Fruit fly (Drosophila melanogaster) whole organism, embryonic: Measurements from ENCODE around the gene Rad60.

Experiments
- CG10274 ChIP-seq: fragments of 200-800 bp; sonication (Bioruptor generic); optimal IDR thresholded peaks from 3 replicates; lab custom pipeline; 2017; ENCODE audit warnings: missing biosample characterization, mild to moderate bottlenecking, missing genetic modification characterization
- CG10654 ChIP-seq: fragments of 200-800 bp; sonication (Bioruptor generic); optimal IDR thresholded peaks from 2 replicates; lab custom pipeline; 2016; ENCODE audit warnings: missing biosample characterization, missing genetic modification characterization
- CG11696 ChIP-seq: fragments of 200-800 bp; sonication (Bioruptor generic); IDR thresholded peaks from 2 replicates; pipeline ENCODE4 v1.3.6; 2022; ENCODE audit warnings: missing biosample characterization, missing genetic modification characterization
- CG12942 ChIP-seq: fragments of 200-800 bp; sonication (Bioruptor generic); optimal IDR thresholded peaks from 3 replicates; lab custom pipeline; 2016; ENCODE audit warnings: missing biosample characterization, missing genetic modification characterization
- CG14710 ChIP-seq: fragments of 200-800 bp; sonication (Bioruptor generic); optimal IDR thresholded peaks from 3 replicates; lab custom pipeline; 2019; ENCODE audit warnings: missing biosample characterization, mild to moderate bottlenecking, missing genetic modification characterization, moderate library complexity
- CG16815 ChIP-seq: fragments of 200-800 bp; sonication (Bioruptor generic); optimal IDR thresholded peaks from 3 replicates; lab custom pipeline; 2017; ENCODE audit warnings: missing biosample characterization, mild to moderate bottlenecking, missing genetic modification characterization
- CG18011 ChIP-seq: fragments of 200-800 bp; sonication (Bioruptor generic); optimal IDR thresholded peaks from 2 replicates; lab custom pipeline; 2017; ENCODE audit warnings: missing biosample characterization, missing genetic modification characterization, mild to moderate bottlenecking, moderate library complexity, missing genotype
- CG18262 ChIP-seq: fragments of 200-800 bp; optimal IDR thresholded peaks from 3 replicates; lab custom pipeline; 2019; ENCODE audit warnings: missing biosample characterization, mild to moderate bottlenecking, missing genetic modification characterization, moderate library complexity
- CG30403 ChIP-seq: fragments of 200-800 bp; sonication (Bioruptor generic); optimal IDR thresholded peaks from 3 replicates; lab custom pipeline; 2016; ENCODE audit warnings: missing biosample characterization, missing genetic modification characterization
- CG30431 ChIP-seq: fragments of 200-800 bp; sonication (Bioruptor generic); optimal IDR thresholded peaks from 2 replicates; lab custom pipeline; 2017; ENCODE audit warnings: missing biosample characterization, missing genetic modification characterization
- CG31365 ChIP-seq: fragments of 200-800 bp; sonication (Bioruptor generic); optimal IDR thresholded peaks from 2 replicates; lab custom pipeline; 2018; ENCODE audit warnings: missing biosample characterization, mild to moderate bottlenecking, missing genetic modification characterization
- CG32532 ChIP-seq: fragments of 200-800 bp; sonication (Bioruptor generic); IDR thresholded peaks from 2 replicates; pipeline ENCODE4 v1.3.6; 2022; ENCODE audit warnings: missing biosample characterization, missing genetic modification characterization
- CG33557 ChIP-seq: fragments of 200-800 bp; sonication (Bioruptor generic); optimal IDR thresholded peaks from 2 replicates; lab custom pipeline; 2019; ENCODE audit warnings: missing biosample characterization, mild to moderate bottlenecking, missing genetic modification characterization, moderate library complexity
- CG34422 ChIP-seq: fragments of 200-800 bp; sonication (Bioruptor generic); IDR thresholded peaks from 3 replicates; pipeline ENCODE4 v1.3.6; 2022; ENCODE audit warnings: missing biosample characterization, missing genetic modification characterization
- CG43689 ChIP-seq: fragments of 200-800 bp; sonication (Bioruptor generic); IDR thresholded peaks from 2 replicates; pipeline ENCODE4 v1.3.6; 2022; ENCODE audit warnings: missing biosample characterization, missing genetic modification characterization
- CG4404 ChIP-seq: fragments of 200-800 bp; sonication (Bioruptor generic); IDR thresholded peaks from 2 replicates; pipeline ENCODE4 v1.3.6; 2022; ENCODE audit warnings: missing biosample characterization, missing genetic modification characterization
- CG4617 ChIP-seq: fragments of 200-800 bp; sonication (Bioruptor generic); optimal IDR thresholded peaks from 3 replicates; lab custom pipeline; 2016; ENCODE audit warnings: missing biosample characterization, missing genetic modification characterization, borderline replicate concordance
- CG5953 ChIP-seq: fragments of 200-800 bp; sonication (Bioruptor generic); IDR thresholded peaks from 2 replicates; pipeline ENCODE4 v1.3.6; 2022; ENCODE audit warnings: missing biosample characterization, missing genetic modification characterization
- CG6683 ChIP-seq: fragments of 200-800 bp; sonication (Bioruptor generic); optimal IDR thresholded peaks from 2 replicates; lab custom pipeline; 2017; ENCODE audit warnings: missing biosample characterization, mild to moderate bottlenecking, missing genetic modification characterization, missing genetic modification reagents
- CG7372 ChIP-seq: fragments of 200-800 bp; sonication (Bioruptor generic); IDR thresholded peaks from 2 replicates; pipeline ENCODE4 v1.3.6; 2022; ENCODE audit warnings: missing biosample characterization, missing genetic modification characterization
- D ChIP-seq, 2 experiments: fragments of 200-800 bp in 1 of 2; fragments of >200 bp in 1 of 2; sonication (Bioruptor generic) in 1 of 2; optimal IDR thresholded peaks; 2 replicates in 1 of 2; 3 replicates in 1 of 2; lab custom pipeline; 2017; ENCODE audit warnings: mild to moderate bottlenecking in 1 of 2, missing biosample characterization in 1 of 2, missing genetic modification characterization in 1 of 2, missing genetic modification reagents in 1 of 2
- Dad ChIP-seq: fragments of 200-800 bp; sonication (Bioruptor generic); optimal IDR thresholded peaks from 3 replicates; lab custom pipeline; 2016; ENCODE audit warnings: missing biosample characterization, missing genetic modification characterization
- Dbx ChIP-seq: fragments of 200-800 bp; sonication (Bioruptor generic); IDR thresholded peaks from 3 replicates; pipeline ENCODE4 v1.3.6; 2022; ENCODE audit warnings: missing biosample characterization, missing genetic modification characterization
- Dip2 ChIP-seq: fragments of 200-800 bp; sonication (Bioruptor generic); IDR thresholded peaks from 2 replicates; pipeline ENCODE4 v1.3.6; 2022; ENCODE audit warnings: missing biosample characterization, missing genetic modification characterization
- Dref ChIP-seq: fragments of 200-800 bp; sonication (Bioruptor generic); IDR thresholded peaks from 2 replicates; pipeline ENCODE4 v1.3.6; 2022; ENCODE audit warnings: missing biosample characterization, missing genetic modification characterization
- Gug ChIP-seq: fragments of 200-800 bp; sonication (Bioruptor generic); IDR thresholded peaks from 4 replicates; pipeline ENCODE4 v1.3.6; 2022; ENCODE audit warnings: missing biosample characterization, missing genetic modification characterization
- HHEX ChIP-seq: fragments of 200-800 bp; sonication (Bioruptor generic); optimal IDR thresholded peaks from 3 replicates; lab custom pipeline; 2017; ENCODE audit warnings: missing biosample characterization, mild to moderate bottlenecking, missing genetic modification characterization, missing genetic modification reagents
- Hr78 ChIP-seq, 2 experiments: fragments of 200-800 bp in 1 of 2; fragments of >200 bp in 1 of 2; sonication (Bioruptor generic) in 1 of 2; optimal IDR thresholded peaks; 2 replicates each; lab custom pipeline; 2017 to 2019; ENCODE audit warnings: missing biosample characterization in 2 of 2, missing genetic modification characterization in 2 of 2, mild to moderate bottlenecking in 1 of 2, moderate library complexity in 1 of 2
- Max ChIP-seq: fragments of 200-800 bp; sonication (Bioruptor generic); optimal IDR thresholded peaks from 2 replicates; lab custom pipeline; 2016; ENCODE audit warnings: missing biosample characterization, mild to moderate bottlenecking, missing genetic modification characterization
- Oli ChIP-seq: fragments of 200-800 bp; sonication (Bioruptor generic); optimal IDR thresholded peaks from 2 replicates; lab custom pipeline; 2018; ENCODE audit warnings: missing biosample characterization, mild to moderate bottlenecking, missing genetic modification characterization, moderate library complexity
- Six4 ChIP-seq: fragments of 200-800 bp; sonication (Bioruptor generic); optimal IDR thresholded peaks from 2 replicates; lab custom pipeline; 2016; ENCODE audit warnings: missing biosample characterization, missing genetic modification characterization
- Sox100B ChIP-seq: fragments of 200-800 bp; sonication (Bioruptor generic); optimal IDR thresholded peaks from 3 replicates; lab custom pipeline; 2018; ENCODE audit warnings: missing biosample characterization, mild to moderate bottlenecking, missing genetic modification characterization
- Sox102F ChIP-seq: fragments of 200-800 bp; sonication (Bioruptor generic); optimal IDR thresholded peaks from 2 replicates; lab custom pipeline; 2018; ENCODE audit warnings: missing biosample characterization, mild to moderate bottlenecking, missing genetic modification characterization, moderate library complexity
- Stat92E ChIP-seq, 3 experiments: fragments of >200 bp in 2 of 3; fragments of 200-800 bp in 1 of 3; sonication (Bioruptor generic) in 1 of 3; optimal IDR thresholded peaks; 2 replicates each; lab custom pipeline; 2017 to 2019; ENCODE audit warnings: missing biosample characterization in 3 of 3, missing genetic modification characterization in 3 of 3, mild to moderate bottlenecking in 1 of 3, moderate library complexity in 1 of 3
- ap ChIP-seq: fragments of 200-800 bp; sonication (Bioruptor generic); IDR thresholded peaks from 2 replicates; pipeline ENCODE4 v1.3.6; 2022; ENCODE audit warnings: missing biosample characterization, missing genetic modification characterization
- caup ChIP-seq: fragments of 200-800 bp; sonication (Bioruptor generic); optimal IDR thresholded peaks from 3 replicates; lab custom pipeline; 2017; ENCODE audit warnings: missing biosample characterization, mild to moderate bottlenecking, missing genetic modification characterization, moderate library complexity; ENCODE audit not compliant: severe bottlenecking
- cg ChIP-seq: fragments of 200-800 bp; sonication (Bioruptor generic); optimal IDR thresholded peaks from 3 replicates; lab custom pipeline; 2019; ENCODE audit warnings: missing biosample characterization, mild to moderate bottlenecking, missing genetic modification characterization, moderate library complexity
- chif ChIP-seq, 2 experiments: fragments of 200-800 bp; sonication (Bioruptor generic); optimal IDR thresholded peaks; 3 replicates each; lab custom pipeline; 2016; ENCODE audit warnings: missing biosample characterization in 2 of 2, missing genetic modification characterization in 2 of 2
- chm ChIP-seq: fragments of 200-800 bp; sonication (Bioruptor generic); IDR thresholded peaks from 2 replicates; pipeline ENCODE4 v1.3.6; 2022; ENCODE audit warnings: missing biosample characterization, missing genetic modification characterization
- crc ChIP-seq: fragments of 200-800 bp; sonication (Bioruptor generic); optimal IDR thresholded peaks from 2 replicates; lab custom pipeline; 2016; ENCODE audit warnings: missing biosample characterization, missing genetic modification characterization
- gce ChIP-seq: fragments of 200-800 bp; sonication (Bioruptor generic); IDR thresholded peaks from 3 replicates; pipeline ENCODE4 v1.3.6; 2022; ENCODE audit warnings: missing biosample characterization, missing genetic modification characterization
- luna ChIP-seq: fragments of 200-800 bp; sonication (Bioruptor generic); optimal IDR thresholded peaks from 2 replicates; lab custom pipeline; 2016; ENCODE audit warnings: missing biosample characterization, missing genetic modification characterization
- nmo ChIP-seq: fragments of 200-800 bp; sonication (Bioruptor generic); optimal IDR thresholded peaks from 2 replicates; lab custom pipeline; 2018; ENCODE audit warnings: missing biosample characterization, mild to moderate bottlenecking, missing genetic modification characterization, moderate library complexity
- schlank ChIP-seq: fragments of 200-800 bp; sonication (Bioruptor generic); optimal IDR thresholded peaks from 2 replicates; lab custom pipeline; 2018; ENCODE audit warnings: missing biosample characterization, mild to moderate bottlenecking, missing genetic modification characterization
- sens ChIP-seq: fragments of 200-800 bp; sonication (Bioruptor generic); peaks from one replicate; lab custom pipeline; 2016; ENCODE audit warnings: missing biosample characterization, missing genetic modification characterization
- slbo ChIP-seq: fragments of 200-800 bp; sonication (Bioruptor generic); IDR thresholded peaks from 2 replicates; pipeline ENCODE4 v1.3.6; 2022; ENCODE audit warnings: missing biosample characterization, missing genetic modification characterization
- tna ChIP-seq: fragments of 200-800 bp; sonication (Bioruptor generic); IDR thresholded peaks from 2 replicates; pipeline ENCODE4 v1.3.6; 2022; ENCODE audit warnings: missing biosample characterization, missing genetic modification characterization; ENCODE audit not compliant: partially characterized antibody
- zen ChIP-seq: fragments of 200-800 bp; sonication (Bioruptor generic); optimal IDR thresholded peaks from 3 replicates; lab custom pipeline; 2018; ENCODE audit warnings: missing biosample characterization, mild to moderate bottlenecking, missing genetic modification characterization, moderate library complexity

Rad60 gene

dm6 chr3R:23214603-23215433, 36.5 kb downstream of the Rad60 start (continued):
- TF ChIP-seq CG10274 (GFP tag; lab: Kevin White, UChicago) (no peak), CG30431 (GFP tag; lab: Kevin White, UChicago) (no peak), slbo (GFP tag; lab: Robert Waterston, UW) (no peak), Stat92E (GFP tag; optimal IDR thresholded peaks at IDR 0.05; lab: Kevin White, UChicago) (peak in 1 of 3 experiments; percentile 39), ap (no peak), CG14710 (tag; lab: Kevin White, UChicago) (peak; percentile 50), CG6683 (GFP tag; lab: Kevin White, UChicago) (no peak), CG4404 (GFP tag; lab: Robert Waterston, UW) (no peak), CG5953 (GFP tag; lab: Robert Waterston, UW) (no peak), nmo (GFP tag; lab: Kevin White, UChicago) (peak; percentile 9), D (optimal IDR thresholded peaks at IDR 0.05; lab: Kevin White, UChicago) (no peak), D (GFP tag; optimal IDR thresholded peaks at IDR 0.05; lab: Kevin White, UChicago) (no peak), Dip2 (GFP tag; lab: Robert Waterston, UW) (no peak), Max (GFP tag; lab: Kevin White, UChicago) (no peak), caup (GFP tag; lab: Kevin White, UChicago) (peak; percentile 28), schlank (tag; lab: Kevin White, UChicago) (no peak), CG18011 (GFP tag; lab: Kevin White, UChicago) (peak; percentile 50), Dbx (peak; percentile 40; the same call in 1 of the 3 replicates), chm (GFP tag; lab: Robert Waterston, UW) (no peak; the same call in 1 of the 2 replicates), Dad (no peak), CG43689 (GFP tag; lab: Robert Waterston, UW) (no peak), CG18262 (tag; lab: Kevin White, UChicago) (no peak), crc (no peak), CG10654 (GFP tag; lab: Kevin White, UChicago) (no peak), CG11696 (no peak), Sox100B (GFP tag; lab: Kevin White, UChicago) (no peak), gce (GFP tag; lab: Robert Waterston, UW) (no peak), tna (GFP tag; lab: Robert Waterston, UW) (peak; percentile 50), CG30403 (GFP tag; lab: Kevin White, UChicago) (no peak), CG31365 (peak; percentile 13), Six4 (no peak), Dref (GFP tag; lab: Robert Waterston, UW) (peak; percentile 79), Hr78 (GFP tag; optimal IDR thresholded peaks at IDR 0.05; lab: Kevin White, UChicago) (no peak), cg (GFP tag; lab: Kevin White, UChicago) (peak; percentile 35), CG16815 (GFP tag; lab: Kevin White, UChicago) (no peak), CG32532 (GFP tag; lab: Robert Waterston, UW) (no peak), HHEX (GFP tag; lab: Kevin White, UChicago) (no peak), CG34422 (0 out of 3 replicates have a peak, but pooled peaks have one; percentile 23), Sox102F (GFP tag; lab: Kevin White, UChicago) (no peak), luna (no peak), CG4617 (GFP tag; lab: Kevin White, UChicago) (no peak), chif (GFP tag; optimal IDR thresholded peaks at IDR 0.05; lab: Kevin White, UChicago) (no peak), CG33557 (GFP tag; lab: Kevin White, UChicago) (no peak), Oli (no peak), zen (peak; percentile 42), CG7372 (GFP tag; lab: Robert Waterston, UW) (no peak), sens (GFP tag; lab: Kevin White, UChicago) (peak; percentile 65), Gug (GFP tag; lab: Robert Waterston, UW) (no peak), CG12942 (GFP tag; lab: Kevin White, UChicago) (no peak)
